Worm (Caenorhabditis elegans) whole organism, mixed stage, embryonic: ENCODE data around the gene ssna-1.
A peak's percentile ranks its signal among the peaks of the same experiment; 100 is the strongest.

ENCODE experiments used
- M03D4.4 ChIP-seq: sonication (generic microtip); optimal IDR thresholded peaks from 2 replicates; lab custom pipeline; 2017; ENCODE audit warnings: mild to moderate bottlenecking, missing genetic modification characterization, missing compliant biosample characterization
- bed-3 ChIP-seq: fragments of 200-800 bp; sonication (Bioruptor generic); optimal IDR thresholded peaks from 3 replicates; lab custom pipeline; 2018; ENCODE audit warnings: mild to moderate bottlenecking, missing genetic modification characterization, moderate library complexity, missing compliant biosample characterization
- blmp-1 ChIP-seq: fragments of 150-350 bp; optimal IDR thresholded peaks from 2 replicates; lab custom pipeline; 2014; ENCODE audit warnings: missing biosample characterization, missing genetic modification characterization
- ceh-39 ChIP-seq: fragments of 150-350 bp; optimal IDR thresholded peaks from 2 replicates; lab custom pipeline; 2014; ENCODE audit warnings: missing biosample characterization, missing genetic modification characterization
- ceh-43 ChIP-seq: fragments of 200-800 bp; sonication (Bioruptor generic); optimal IDR thresholded peaks from 2 replicates; lab custom pipeline; 2018; ENCODE audit warnings: mild to moderate bottlenecking, missing genetic modification characterization, moderate library complexity, missing compliant biosample characterization
- ceh-83 ChIP-seq: fragments of 200-800 bp; sonication (Bioruptor generic); optimal IDR thresholded peaks from 2 replicates; lab custom pipeline; 2018; ENCODE audit warnings: mild to moderate bottlenecking, missing genetic modification characterization, missing compliant biosample characterization
- ces-1 ChIP-seq: fragments of 150-350 bp; optimal IDR thresholded peaks from 2 replicates; lab custom pipeline; 2014; ENCODE audit warnings: missing biosample characterization, missing genetic modification reagents, missing genetic modification characterization
- cnd-1 ChIP-seq: fragments of 200-800 bp; sonication (Bioruptor generic); optimal IDR thresholded peaks from 2 replicates; lab custom pipeline; 2018; ENCODE audit warnings: mild to moderate bottlenecking, missing genetic modification characterization, missing compliant biosample characterization
- elt-1 ChIP-seq: sonication (generic microtip); optimal IDR thresholded peaks from 2 replicates; lab custom pipeline; 2017; ENCODE audit warnings: missing genetic modification characterization, mild to moderate bottlenecking, missing compliant biosample characterization, antibody characterized with exemption, moderate library complexity, borderline replicate concordance; ENCODE audit not compliant: insufficient read depth
- flh-1 ChIP-seq: fragments of 200-800 bp; sonication (Bioruptor generic); optimal IDR thresholded peaks from 2 replicates; lab custom pipeline; 2018; ENCODE audit warnings: mild to moderate bottlenecking, missing genetic modification characterization, moderate library complexity, missing compliant biosample characterization
- ham-2 ChIP-seq: fragments of 200-800 bp; sonication (Bioruptor generic); optimal IDR thresholded peaks from 2 replicates; lab custom pipeline; 2018; ENCODE audit warnings: mild to moderate bottlenecking, missing genetic modification characterization, missing compliant biosample characterization
- hlh-1 ChIP-seq: fragments of 150-350 bp; optimal IDR thresholded peaks from 2 replicates; lab custom pipeline; 2014; ENCODE audit warnings: missing biosample characterization, missing genetic modification reagents, missing genetic modification characterization
- lin-13 ChIP-seq: fragments of 150-350 bp; optimal IDR thresholded peaks from 2 replicates; lab custom pipeline; 2014; ENCODE audit warnings: missing biosample characterization, missing genetic modification characterization
- lin-32 ChIP-seq: fragments of 200-800 bp; sonication (Bioruptor generic); optimal IDR thresholded peaks from 2 replicates; lab custom pipeline; 2018; ENCODE audit warnings: mild to moderate bottlenecking, missing genetic modification characterization, missing compliant biosample characterization
- lsy-2 ChIP-seq: fragments of 150-350 bp; optimal IDR thresholded peaks from 2 replicates; lab custom pipeline; 2014; ENCODE audit warnings: missing biosample characterization, missing genetic modification characterization
- mab-5 ChIP-seq: fragments of 150-350 bp; optimal IDR thresholded peaks from 2 replicates; lab custom pipeline; 2014; ENCODE audit warnings: missing biosample characterization, missing genetic modification characterization
- mep-1 ChIP-seq: fragments of 150-350 bp; optimal IDR thresholded peaks from 2 replicates; lab custom pipeline; 2017; ENCODE audit warnings: missing biosample characterization, missing genetic modification reagents, missing genetic modification characterization, inconsistent platforms
- mls-2 ChIP-seq: sonication (generic microtip); optimal IDR thresholded peaks from 2 replicates; lab custom pipeline; 2016; ENCODE audit warnings: mild to moderate bottlenecking, missing genetic modification characterization, moderate library complexity, missing compliant biosample characterization
- nhr-12 ChIP-seq: fragments of 150-350 bp; optimal IDR thresholded peaks from 2 replicates; lab custom pipeline; 2014; ENCODE audit warnings: missing biosample characterization, missing genetic modification characterization
- nhr-2 ChIP-seq: fragments of 150-350 bp; optimal IDR thresholded peaks from 2 replicates; lab custom pipeline; 2014; ENCODE audit warnings: missing biosample characterization, missing genetic modification characterization
- nhr-237 ChIP-seq: fragments of 150-350 bp; optimal IDR thresholded peaks from 2 replicates; lab custom pipeline; 2014; ENCODE audit warnings: missing biosample characterization, missing genetic modification characterization
- nhr-28 ChIP-seq: fragments of 150-350 bp; optimal IDR thresholded peaks from 2 replicates; lab custom pipeline; 2014; ENCODE audit warnings: missing biosample characterization, missing genetic modification characterization
- nhr-76 ChIP-seq: sonication (generic microtip); optimal IDR thresholded peaks from 2 replicates; lab custom pipeline; 2017; ENCODE audit warnings: missing biosample characterization, missing genetic modification characterization
- pha-4 ChIP-seq: fragments of 150-350 bp; optimal IDR thresholded peaks from 2 replicates; lab custom pipeline; 2018; ENCODE audit warnings: missing biosample characterization, missing genetic modification reagents, missing genetic modification characterization
- sem-2 ChIP-seq: fragments of 200-800 bp; sonication (Bioruptor generic); optimal IDR thresholded peaks from 2 replicates; lab custom pipeline; 2018; ENCODE audit warnings: mild to moderate bottlenecking, missing genetic modification characterization, missing compliant biosample characterization
- snpc-4 ChIP-seq: fragments of 150-350 bp; optimal IDR thresholded peaks from 2 replicates; lab custom pipeline; 2014; ENCODE audit warnings: missing biosample characterization, missing genetic modification characterization
- sptf-1 ChIP-seq: sonication (generic microtip); optimal IDR thresholded peaks from 2 replicates; lab custom pipeline; 2017; ENCODE audit warnings: mild to moderate bottlenecking, missing genetic modification characterization, moderate library complexity, missing compliant biosample characterization
- unc-120 ChIP-seq: sonication (generic microtip); optimal IDR thresholded peaks from 2 replicates; lab custom pipeline; 2017; ENCODE audit warnings: missing genetic modification characterization, missing compliant biosample characterization; ENCODE audit not compliant: poor library complexity, severe bottlenecking
- unc-62 ChIP-seq: fragments of 150-350 bp; optimal IDR thresholded peaks from 2 replicates; lab custom pipeline; 2014; ENCODE audit warnings: missing biosample characterization, missing genetic modification reagents, missing genetic modification characterization
- zip-8 ChIP-seq: fragments of 150-350 bp; optimal IDR thresholded peaks from 2 replicates; lab custom pipeline; 2014; ENCODE audit warnings: missing biosample characterization, missing genetic modification characterization
- ztf-11 ChIP-seq: fragments of 150-350 bp; optimal IDR thresholded peaks from 2 replicates; lab custom pipeline; 2014; ENCODE audit warnings: missing biosample characterization, missing genetic modification characterization

ssna-1 gene

ce11 chrIV:388073-388472 lies at the start of gene ssna-1:
Gene ssna-1 (plus strand): TSS chrIV:388084.
- TF ChIP-seq elt-1 (tag; lab: Kevin White, UChicago) (no peak), mab-5 (no peak), ztf-11 (tag; lab: Kevin White, UChicago) (no peak), nhr-12 (no peak), snpc-4 (no peak), nhr-76 (tag; lab: Kevin White, UChicago) (no peak), mls-2 (no peak), lsy-2 (tag; lab: Kevin White, UChicago) (no peak), lin-13 (tag; lab: Kevin White, UChicago) (no peak), mep-1 (tag; lab: Kevin White, UChicago) (no peak), ceh-39 (no peak), ceh-83 (no peak), M03D4.4 (tag; lab: Kevin White, UChicago) (no peak), unc-120 (tag; lab: Kevin White, UChicago) (no peak), pha-4 (tag; lab: Kevin White, UChicago) (no peak), sem-2 (GFP tag; lab: Kevin White, UChicago) (no peak)

ce11 chrIV:338192-338831 lies 49.6 kb upstream of the ssna-1 start:
- TF ChIP-seq zip-8 (tag; lab: Kevin White, UChicago), result no peak

ce11 chrIV:339508-339907 lies 48.4 kb upstream of the ssna-1 start, which contains the start of gene cdh-8:
Gene cdh-8 (plus strand): TSS chrIV:339808.
- TF ChIP-seq pha-4 (tag; lab: Kevin White, UChicago) (no peak), ham-2 (GFP tag; lab: Kevin White, UChicago) (no peak), unc-62 (GFP tag; lab: Kevin White, UChicago) (no peak), ces-1 (peak; percentile 47), cnd-1 (tag; lab: Kevin White, UChicago) (no peak)

ce11 chrIV:343279-343678 lies 44.6 kb upstream of the ssna-1 start:
- TF ChIP-seq sptf-1, result no peak
- TF ChIP-seq ceh-39, result no peak
- TF ChIP-seq ham-2 (GFP tag; lab: Kevin White, UChicago), result no peak
- TF ChIP-seq elt-1 (tag; lab: Kevin White, UChicago), result no peak
- no peak for TF ChIP-seq blmp-1 (tag; lab: Kevin White, UChicago)
- TF ChIP-seq mab-5, result no peak
- TF ChIP-seq nhr-12, result no peak
- TF ChIP-seq lsy-2 (tag; lab: Kevin White, UChicago), result no peak
- no peak for TF ChIP-seq snpc-4
- no peak for TF ChIP-seq nhr-237
- TF ChIP-seq ceh-83, result no peak
- TF ChIP-seq nhr-2 (tag; lab: Kevin White, UChicago), result no peak
- no peak for TF ChIP-seq nhr-28 (tag; lab: Kevin White, UChicago)
- TF ChIP-seq M03D4.4 (tag; lab: Kevin White, UChicago), result no peak
- no peak for TF ChIP-seq cnd-1 (tag; lab: Kevin White, UChicago)
- no peak for TF ChIP-seq nhr-76 (tag; lab: Kevin White, UChicago)
- TF ChIP-seq ceh-43 (GFP tag; lab: Kevin White, UChicago), result no peak

DNA sequence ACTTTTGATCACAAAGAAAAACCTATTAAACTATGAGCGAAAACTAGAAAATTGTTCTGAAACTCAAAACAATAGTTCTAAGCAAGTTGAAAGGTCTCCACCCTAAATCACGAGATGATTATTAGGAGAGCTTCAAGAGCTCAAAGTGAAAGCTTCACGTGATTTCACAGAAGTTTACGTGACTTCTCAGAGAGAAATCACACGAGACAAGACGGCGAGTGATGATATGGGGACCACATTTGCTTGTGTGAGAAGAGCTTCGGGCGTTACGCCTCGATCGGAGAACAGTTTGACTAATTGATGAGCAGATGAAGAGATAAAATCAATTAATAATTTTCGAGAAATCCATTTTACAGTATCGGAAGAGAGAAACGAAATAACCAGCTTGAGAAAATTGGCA lies 22.9 kb upstream of the ssna-1 start:
- TF ChIP-seq nhr-28 (tag; lab: Kevin White, UChicago) (no peak), ceh-43 (GFP tag; lab: Kevin White, UChicago) (no peak), unc-120 (tag; lab: Kevin White, UChicago) (no peak), blmp-1 (tag; lab: Kevin White, UChicago) (no peak), lsy-2 (tag; lab: Kevin White, UChicago) (no peak), ces-1 (no peak), nhr-76 (tag; lab: Kevin White, UChicago) (no peak), snpc-4 (no peak), M03D4.4 (tag; lab: Kevin White, UChicago) (no peak), cnd-1 (tag; lab: Kevin White, UChicago) (no peak), lin-32 (no peak), bed-3 (GFP tag; lab: Kevin White, UChicago) (no peak), elt-1 (tag; lab: Kevin White, UChicago) (no peak), hlh-1 (no peak), zip-8 (tag; lab: Kevin White, UChicago) (no peak), lin-13 (tag; lab: Kevin White, UChicago) (no peak), mls-2 (no peak), flh-1 (GFP tag; lab: Kevin White, UChicago) (no peak)
